Worm (Caenorhabditis elegans): Measurements from ENCODE around the gene hpl-1.

DNA sequence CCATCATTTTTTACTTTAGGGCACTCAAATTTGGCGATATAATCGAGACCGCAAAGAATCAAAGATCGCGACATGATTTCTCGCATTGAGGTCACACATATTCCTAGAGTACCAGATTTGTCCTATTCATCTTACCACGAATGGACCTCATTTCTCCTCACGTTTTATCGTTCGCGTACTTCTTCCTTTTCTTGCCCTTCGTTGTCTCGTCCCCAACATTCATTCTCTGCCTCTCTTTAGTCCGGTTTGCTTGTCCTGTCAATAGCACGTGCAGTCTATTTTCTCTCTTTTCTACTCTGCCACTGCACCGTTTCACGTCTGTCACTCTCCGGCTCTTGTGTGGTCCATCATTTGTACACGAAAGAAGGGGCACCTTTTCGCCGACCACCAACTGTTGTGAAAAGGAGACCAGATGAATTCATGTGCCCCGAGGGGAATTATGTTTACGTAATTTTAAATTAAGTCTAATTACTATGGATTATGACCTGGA, 6.2 kb downstream of the hpl-1 start:
- TF ChIP-seq ama-1 (optimal IDR thresholded peaks at IDR 0.05) (no peak), sea-1 (GFP tag; conservative IDR thresholded peaks at IDR 0.05) (no peak), hmbx-1 (tag; optimal IDR thresholded peaks at IDR 0.05) (no peak), ceh-36 (tag; optimal IDR thresholded peaks at IDR 0.05) (no peak), ceh-13 (GFP tag; optimal IDR thresholded peaks at IDR 0.05) (no peak), tra-4 (tag; optimal IDR thresholded peaks at IDR 0.05) (no peak), flt-1 (GFP tag; IDR thresholded peaks at IDR 0.05) (peak; percentile 29; the same call in 1 of the 2 replicates), pes-1 (GFP tag; IDR thresholded peaks at IDR 0.05) (no peak), tbx-11 (GFP tag; IDR thresholded peaks at IDR 0.05) (no peak), scrt-1 (GFP tag; IDR thresholded peaks at IDR 0.05) (0 out of 2 replicates have a peak, but pooled peaks have one; percentile 37), ets-7 (tag; optimal IDR thresholded peaks at IDR 0.05) (no peak), tbx-37 (GFP tag; conservative IDR thresholded peaks at IDR 0.05) (0 out of 2 replicates have a peak, but pooled peaks have one; percentile 35), B0310.2 (tag; optimal IDR thresholded peaks at IDR 0.05) (no peak), hmg-4 (GFP tag; optimal IDR thresholded peaks at IDR 0.05) (peak; percentile 70)
